Worm (Caenorhabditis elegans): ENCODE results near the gene F44E7.7.

DNA sequence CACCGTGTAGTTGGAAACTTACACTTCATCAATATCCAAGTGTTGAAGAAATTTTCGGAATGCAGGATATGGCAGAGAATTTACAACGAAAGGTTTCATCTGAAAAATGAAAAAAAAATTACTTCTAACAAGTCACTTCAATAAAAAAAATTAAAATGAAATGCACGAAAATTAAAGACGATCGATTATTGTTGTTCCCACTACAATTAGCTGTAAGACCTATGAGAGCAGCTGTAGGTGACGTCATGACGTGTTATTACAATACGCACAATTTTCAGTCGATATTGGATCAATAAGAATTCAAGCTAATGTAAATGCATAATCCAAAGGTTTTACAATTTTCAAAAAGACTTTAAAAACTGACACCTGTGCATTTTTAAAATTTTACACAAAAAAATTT is 25.1 kb downstream of the F44E7.7 start, which contains the start of gene C53A3.1:
- TF ChIP-seq aha-1 (tag), result no peak
- no peak for TF ChIP-seq ceh-44 (GFP tag; IDR thresholded peaks at IDR 0.05)
- no peak for TF ChIP-seq sdz-12 (GFP tag; optimal IDR thresholded peaks at IDR 0.05)
- TF ChIP-seq ZK546.5 (tag; optimal IDR thresholded peaks at IDR 0.05), result no peak
- TF ChIP-seq dpl-1 (GFP tag; optimal IDR thresholded peaks at IDR 0.05), result no peak
- TF ChIP-seq zip-11 (GFP tag; IDR thresholded peaks at IDR 0.05), result no peak
- TF ChIP-seq ceh-32 (tag; optimal IDR thresholded peaks at IDR 0.05; ENCODE audit: poor library complexity), result no peak
- no peak for TF ChIP-seq aly-2 (tag; optimal IDR thresholded peaks at IDR 0.05)
- TF ChIP-seq nhr-11 (tag; optimal IDR thresholded peaks at IDR 0.05), result no peak

Data from whole organism, L4 larva.